Fruit fly (Drosophila melanogaster) whole organism, wandering third instar larva: ENCODE data around the gene dan.

Experiments used
- CrebA ChIP-seq: fragments of 200-800 bp; sonication (Bioruptor generic); optimal IDR thresholded peaks from 2 replicates; lab custom pipeline; 2016; ENCODE audit warnings: missing biosample characterization, mild to moderate bottlenecking, missing genetic modification characterization, borderline replicate concordance
- br ChIP-seq: fragments of 200-800 bp; sonication (Bioruptor generic); optimal IDR thresholded peaks from 2 replicates; lab custom pipeline; 2016; ENCODE audit warnings: missing biosample characterization, missing genetic modification characterization
- usp ChIP-seq: fragments of >200 bp; optimal IDR thresholded peaks from 2 replicates; lab custom pipeline; 2017; ENCODE audit warnings: missing biosample characterization, missing genetic modification characterization

DNA sequence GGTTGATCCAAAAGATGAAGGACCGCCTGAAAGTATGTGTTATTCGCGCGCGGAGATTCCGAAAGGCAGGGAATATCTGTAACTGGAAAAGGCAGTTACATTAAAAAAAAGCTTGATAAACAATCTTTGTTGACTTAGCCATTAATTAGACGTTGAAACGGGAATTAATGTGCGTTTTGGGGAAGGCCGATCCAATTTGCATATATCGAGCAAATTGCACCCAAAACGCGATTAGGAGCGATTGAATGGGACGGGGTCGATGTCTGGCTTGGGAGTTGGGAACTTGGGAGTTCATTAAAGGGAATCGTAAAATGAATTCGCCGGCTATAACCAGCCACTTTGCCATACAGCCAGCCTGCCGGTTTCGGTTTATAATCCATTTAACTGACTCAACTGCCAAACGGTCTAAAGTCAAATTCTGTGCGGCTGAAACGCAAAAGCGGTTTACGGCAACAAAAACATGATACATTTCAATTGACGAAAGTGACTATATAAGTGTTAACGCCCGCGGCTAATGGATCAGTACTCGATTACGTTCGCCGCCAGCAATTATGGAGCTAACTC, 57.4 kb downstream of the dan start, which contains the start of gene CG11854:
- TF ChIP-seq usp (no peak), CrebA (no peak), br (GFP tag; lab: Kevin White, UChicago) (no peak)
